Fruit fly (Drosophila melanogaster) whole organism, prepupa: ENCODE data around the gene GATAe.

Experiments used
- CG10631 ChIP-seq: fragments of 200-800 bp; sonication (Bioruptor generic); optimal IDR thresholded peaks from 2 replicates; lab custom pipeline; 2016; ENCODE audit warnings: missing biosample characterization, missing genetic modification characterization
- CG11294 ChIP-seq: fragments of 200-800 bp; sonication (Bioruptor generic); IDR thresholded peaks from 2 replicates; pipeline ENCODE4 v1.3.6; 2022; ENCODE audit warnings: missing biosample characterization, missing genetic modification characterization
- CG11762 ChIP-seq: fragments of 200-800 bp; sonication (Bioruptor generic); optimal IDR thresholded peaks from 3 replicates; lab custom pipeline; 2016; ENCODE audit warnings: missing biosample characterization, missing genetic modification characterization; ENCODE audit not compliant: insufficient read depth
- CG11902 ChIP-seq: fragments of 200-800 bp; sonication (Bioruptor generic); optimal IDR thresholded peaks from 3 replicates; lab custom pipeline; 2016; ENCODE audit warnings: missing biosample characterization, missing genetic modification characterization
- CG15336 ChIP-seq: fragments of 200-800 bp; sonication (Bioruptor generic); IDR thresholded peaks from 2 replicates; pipeline ENCODE4 v1.3.6; 2022; ENCODE audit warnings: missing biosample characterization, missing genetic modification characterization
- CG1621 ChIP-seq: fragments of 200-800 bp; sonication (Bioruptor generic); optimal IDR thresholded peaks from 3 replicates; lab custom pipeline; 2018; ENCODE audit warnings: missing biosample characterization, mild to moderate bottlenecking, missing genetic modification characterization
- CG16779 ChIP-seq: fragments of 200-800 bp; sonication (Bioruptor generic); optimal IDR thresholded peaks from 3 replicates; lab custom pipeline; 2017; ENCODE audit warnings: missing biosample characterization, mild to moderate bottlenecking, missing genetic modification characterization
- CG3032 ChIP-seq: fragments of 200-800 bp; optimal IDR thresholded peaks from 2 replicates; lab custom pipeline; 2019; ENCODE audit warnings: missing biosample characterization, mild to moderate bottlenecking, missing genetic modification characterization, moderate library complexity
- CG32006 ChIP-seq: fragments of 200-800 bp; sonication (Bioruptor generic); optimal IDR thresholded peaks from 3 replicates; lab custom pipeline; 2017; ENCODE audit warnings: missing biosample characterization, mild to moderate bottlenecking, missing genetic modification characterization
- CG3919 ChIP-seq: fragments of 200-800 bp; sonication (Bioruptor generic); optimal IDR thresholded peaks from 3 replicates; lab custom pipeline; 2016; ENCODE audit warnings: missing biosample characterization, missing genetic modification characterization
- CG4318 ChIP-seq: fragments of 200-800 bp; sonication (Bioruptor generic); optimal IDR thresholded peaks from 3 replicates; lab custom pipeline; 2017; ENCODE audit warnings: missing biosample characterization, mild to moderate bottlenecking, missing genetic modification characterization
- CG6163 ChIP-seq: fragments of 200-800 bp; sonication (Bioruptor generic); IDR thresholded peaks from 3 replicates; pipeline ENCODE4 v1.3.6; 2022; ENCODE audit warnings: missing biosample characterization, missing genetic modification characterization
- CG6854 ChIP-seq: fragments of 200-800 bp; sonication (Bioruptor generic); optimal IDR thresholded peaks from 2 replicates; lab custom pipeline; 2017; ENCODE audit warnings: missing biosample characterization, mild to moderate bottlenecking, missing genetic modification characterization
- CG8119 ChIP-seq: fragments of 200-800 bp; sonication (Bioruptor generic); IDR thresholded peaks from 3 replicates; pipeline ENCODE4 v1.3.6; 2022; ENCODE audit warnings: missing biosample characterization, missing genetic modification characterization
- CG8319 ChIP-seq: fragments of 200-800 bp; sonication (Bioruptor generic); optimal IDR thresholded peaks from 3 replicates; lab custom pipeline; 2016; ENCODE audit warnings: missing biosample characterization, missing genetic modification characterization
- CG9139 ChIP-seq: fragments of 200-800 bp; sonication (Bioruptor generic); optimal IDR thresholded peaks from 3 replicates; lab custom pipeline; 2017; ENCODE audit warnings: missing biosample characterization, mild to moderate bottlenecking, missing genetic modification characterization
- Eip78C ChIP-seq: fragments of 200-800 bp; sonication (Bioruptor generic); peaks from one replicate; lab custom pipeline; 2016; ENCODE audit warnings: missing biosample characterization, missing genetic modification characterization
- Ets21C ChIP-seq: fragments of 200-800 bp; sonication (Bioruptor generic); optimal IDR thresholded peaks from 3 replicates; lab custom pipeline; 2016; ENCODE audit warnings: missing biosample characterization, missing genetic modification characterization
- Ets96B ChIP-seq: fragments of 200-800 bp; optimal IDR thresholded peaks from 2 replicates; lab custom pipeline; 2019; ENCODE audit warnings: missing biosample characterization, mild to moderate bottlenecking, missing genetic modification characterization, moderate library complexity
- Gug ChIP-seq: fragments of 200-800 bp; sonication (Bioruptor generic); IDR thresholded peaks from 2 replicates; pipeline ENCODE4 v1.3.6; 2022; ENCODE audit warnings: missing biosample characterization, missing genetic modification characterization
- Hr38 ChIP-seq: sonication (Bioruptor generic); optimal IDR thresholded peaks from 2 replicates; lab custom pipeline; 2016; ENCODE audit warnings: missing biosample characterization, missing genetic modification characterization
- Hr39 ChIP-seq: fragments of 200-800 bp; sonication (Bioruptor generic); optimal IDR thresholded peaks from 2 replicates; lab custom pipeline; 2016; ENCODE audit warnings: missing biosample characterization, missing genetic modification characterization
- Hr4 ChIP-seq: fragments of 200-800 bp; sonication (Bioruptor generic); optimal IDR thresholded peaks from 3 replicates; lab custom pipeline; 2016; ENCODE audit warnings: missing biosample characterization, missing genetic modification characterization
- Met ChIP-seq: fragments of 200-800 bp; sonication (Bioruptor generic); optimal IDR thresholded peaks from 3 replicates; lab custom pipeline; 2016; ENCODE audit warnings: missing biosample characterization, missing genetic modification characterization
- Smox ChIP-seq: fragments of 200-800 bp; sonication (Bioruptor generic); optimal IDR thresholded peaks from 3 replicates; lab custom pipeline; 2016; ENCODE audit warnings: missing biosample characterization, missing genetic modification characterization
- Sox102F ChIP-seq: fragments of 200-800 bp; sonication (Bioruptor generic); optimal IDR thresholded peaks from 2 replicates; lab custom pipeline; 2016; ENCODE audit warnings: missing biosample characterization, mild to moderate bottlenecking, missing genetic modification characterization
- Sox14 ChIP-seq: fragments of 200-800 bp; sonication (Bioruptor generic); optimal IDR thresholded peaks from 3 replicates; lab custom pipeline; 2016; ENCODE audit warnings: missing biosample characterization, missing genetic modification characterization
- Sox15 ChIP-seq: fragments of 200-800 bp; sonication (Bioruptor generic); optimal IDR thresholded peaks from 3 replicates; lab custom pipeline; 2016; ENCODE audit warnings: missing biosample characterization, missing genetic modification characterization
- achi ChIP-seq: fragments of 200-800 bp; sonication (Bioruptor generic); optimal IDR thresholded peaks from 3 replicates; lab custom pipeline; 2016; ENCODE audit warnings: missing biosample characterization, missing genetic modification characterization
- acj6 ChIP-seq: fragments of 200-800 bp; sonication (Bioruptor generic); optimal IDR thresholded peaks from 3 replicates; lab custom pipeline; 2016; ENCODE audit warnings: missing biosample characterization, missing genetic modification characterization
- cyc ChIP-seq: fragments of 200-800 bp; sonication (Bioruptor generic); optimal IDR thresholded peaks from 3 replicates; lab custom pipeline; 2016; ENCODE audit warnings: missing biosample characterization, missing genetic modification characterization
- dsx ChIP-seq: fragments of 200-800 bp; optimal IDR thresholded peaks from 3 replicates; lab custom pipeline; 2019; ENCODE audit warnings: missing biosample characterization, mild to moderate bottlenecking, missing genetic modification characterization, moderate library complexity; ENCODE audit not compliant: poor library complexity, severe bottlenecking
- eg ChIP-seq: fragments of 200-800 bp; sonication (Bioruptor generic); IDR thresholded peaks from 3 replicates; pipeline ENCODE4 v1.3.6; 2022; ENCODE audit warnings: missing biosample characterization, missing genetic modification characterization
- esn ChIP-seq: fragments of 200-800 bp; sonication (Bioruptor generic); optimal IDR thresholded peaks from 2 replicates; lab custom pipeline; 2016; ENCODE audit warnings: missing biosample characterization, mild to moderate bottlenecking, missing genetic modification characterization, moderate library complexity
- fd85E ChIP-seq: fragments of 200-800 bp; sonication (Bioruptor generic); optimal IDR thresholded peaks from 3 replicates; lab custom pipeline; 2016; ENCODE audit warnings: missing biosample characterization, missing genetic modification characterization
- fkh ChIP-seq: fragments of 200-800 bp; sonication (Bioruptor generic); optimal IDR thresholded peaks from 3 replicates; lab custom pipeline; 2017; ENCODE audit warnings: missing biosample characterization, mild to moderate bottlenecking, missing genetic modification characterization, moderate library complexity
- lz ChIP-seq: fragments of 200-800 bp; sonication (Bioruptor generic); optimal IDR thresholded peaks from 3 replicates; lab custom pipeline; 2016; ENCODE audit warnings: missing biosample characterization, missing genetic modification characterization
- net ChIP-seq: fragments of 200-800 bp; sonication (Bioruptor generic); optimal IDR thresholded peaks from 3 replicates; lab custom pipeline; 2016; ENCODE audit warnings: missing biosample characterization, missing genetic modification characterization
- pdm3 ChIP-seq: fragments of 200-800 bp; sonication (Bioruptor generic); optimal IDR thresholded peaks from 3 replicates; lab custom pipeline; 2016; ENCODE audit warnings: missing biosample characterization, missing genetic modification characterization
- salr ChIP-seq, 2 experiments: fragments of 200-800 bp; sonication (Bioruptor generic); optimal IDR thresholded peaks; 3 replicates each; lab custom pipeline; 2016 to 2018; ENCODE audit warnings: missing biosample characterization in 2 of 2, missing genetic modification characterization in 2 of 2, mild to moderate bottlenecking in 1 of 2
- spab ChIP-seq: fragments of 200-800 bp; sonication (Bioruptor generic); optimal IDR thresholded peaks from 2 replicates; lab custom pipeline; 2017; ENCODE audit warnings: missing biosample characterization, mild to moderate bottlenecking, missing genetic modification characterization, missing genetic modification reagents
- ss ChIP-seq, 2 experiments: fragments of 200-800 bp; sonication (Bioruptor generic); optimal IDR thresholded peaks; 2 replicates in 1 of 2; 3 replicates in 1 of 2; lab custom pipeline; 2017 to 2018; ENCODE audit warnings: mild to moderate bottlenecking in 2 of 2, missing biosample characterization in 2 of 2, missing genetic modification characterization in 2 of 2, moderate library complexity in 1 of 2
- svp ChIP-seq: fragments of 200-800 bp; sonication (Bioruptor generic); peaks from one replicate; lab custom pipeline; 2016; ENCODE audit warnings: missing biosample characterization, missing genetic modification characterization
- topi ChIP-seq: fragments of 200-800 bp; sonication (Bioruptor generic); optimal IDR thresholded peaks from 3 replicates; lab custom pipeline; 2016; ENCODE audit warnings: missing biosample characterization, missing genetic modification characterization
- vri ChIP-seq: fragments of 200-800 bp; sonication (Bioruptor generic); optimal IDR thresholded peaks from 3 replicates; lab custom pipeline; 2016; ENCODE audit warnings: missing biosample characterization, mild to moderate bottlenecking, missing genetic modification characterization

The GATAe gene

dm6 chr3R:16009030-16009429, at the start of gene GATAe:
Gene GATAe, plus strand, starts transcription at chr3R:16009105.
- peak; percentile 3 for TF ChIP-seq Sox14 (GFP tag; lab: Kevin White, UChicago)
- TF ChIP-seq CG11902 = no peak
- TF ChIP-seq Eip78C (GFP tag; lab: Kevin White, UChicago) = peak; percentile 33
- TF ChIP-seq vri (GFP tag; lab: Kevin White, UChicago) = peak; percentile 49
- TF ChIP-seq fkh = peak; percentile 8

- no peak for TF ChIP-seq pdm3
- no peak for TF ChIP-seq CG16779 (tag; lab: Kevin White, UChicago)
- no peak for TF ChIP-seq CG10631 (GFP tag; lab: Kevin White, UChicago)
- no peak for TF ChIP-seq CG11902
- no peak for TF ChIP-seq CG4318 (GFP tag; lab: Kevin White, UChicago)
- TF ChIP-seq Hr4 (GFP tag; lab: Kevin White, UChicago) = peak; percentile 11
- no peak for TF ChIP-seq ss (GFP tag; optimal IDR thresholded peaks at IDR 0.05; lab: Kevin White, UChicago)
- no peak for TF ChIP-seq salr (GFP tag; optimal IDR thresholded peaks at IDR 0.05; lab: Kevin White, UChicago)
- no peak for TF ChIP-seq CG1621
- no peak for TF ChIP-seq CG32006 (GFP tag; lab: Kevin White, UChicago)
- TF ChIP-seq Sox15 (GFP tag; lab: Kevin White, UChicago) = no peak
- no peak for TF ChIP-seq Hr38
- no peak for TF ChIP-seq fd85E (GFP tag; lab: Kevin White, UChicago)
- TF ChIP-seq vri (GFP tag; lab: Kevin White, UChicago) = no peak
- no peak for TF ChIP-seq CG11762
- TF ChIP-seq Sox14 (GFP tag; lab: Kevin White, UChicago) = no peak
- no peak for TF ChIP-seq Ets96B (tag; lab: Kevin White, UChicago)
- TF ChIP-seq Gug (GFP tag; lab: Robert Waterston, UW) = no peak
- peak; percentile 42 for TF ChIP-seq svp (GFP tag; lab: Kevin White, UChicago)
- no peak for TF ChIP-seq CG15336 (GFP tag; lab: Robert Waterston, UW)
- TF ChIP-seq CG11294 (GFP tag; lab: Robert Waterston, UW) = no peak
- no peak for TF ChIP-seq Hr39 (GFP tag; lab: Kevin White, UChicago)
- TF ChIP-seq CG8119 = no peak
- TF ChIP-seq CG3919 (GFP tag; lab: Kevin White, UChicago) = no peak
- TF ChIP-seq net (GFP tag; lab: Kevin White, UChicago) = no peak
- TF ChIP-seq CG8319 (GFP tag; lab: Kevin White, UChicago) = no peak
- TF ChIP-seq dsx (GFP tag; lab: Kevin White, UChicago) = peak; percentile 41
- no peak for TF ChIP-seq CG9139 (GFP tag; lab: Kevin White, UChicago)
- TF ChIP-seq CG3032 (tag; lab: Kevin White, UChicago) = no peak
- peak; percentile 13 for TF ChIP-seq cyc (GFP tag; lab: Kevin White, UChicago)
- TF ChIP-seq CG6163 (GFP tag; lab: Robert Waterston, UW) = no peak
- TF ChIP-seq lz (GFP tag; lab: Kevin White, UChicago) = no peak
- TF ChIP-seq CG6854 (GFP tag; lab: Kevin White, UChicago) = no peak
- no peak for TF ChIP-seq spab (GFP tag; lab: Kevin White, UChicago)
- TF ChIP-seq Sox102F (GFP tag; lab: Kevin White, UChicago) = no peak
- no peak for TF ChIP-seq Ets21C
- no peak for TF ChIP-seq topi (GFP tag; lab: Kevin White, UChicago)
- TF ChIP-seq Smox (GFP tag; lab: Kevin White, UChicago) = no peak
- no peak for TF ChIP-seq eg (GFP tag; lab: Robert Waterston, UW)
- no peak for TF ChIP-seq Met
- TF ChIP-seq acj6 (GFP tag; lab: Kevin White, UChicago) = no peak
- no peak for TF ChIP-seq achi (GFP tag; lab: Kevin White, UChicago)
- TF ChIP-seq esn (GFP tag; lab: Kevin White, UChicago) = peak; percentile 65
Measured at dm6 chr3R:15963690-15964281, 45.1 kb upstream of the GATAe start, which contains the start of the genes CG4287 and CG5516. Gene CG4287, minus strand, starts transcription at chr3R:15963867. Gene CG5516, plus strand, starts transcription at chr3R:15963884.
